Fruit fly (Drosophila melanogaster): ENCODE results near the gene CG5968.

- TF ChIP-seq usp (GFP tag; optimal IDR thresholded peaks at IDR 0.05) (no peak), CG8478 (optimal IDR thresholded peaks at IDR 0.05) (no peak), Dll (optimal IDR thresholded peaks at IDR 0.05) (no peak), EcR (GFP tag; optimal IDR thresholded peaks at IDR 0.05) (no peak), psq (optimal IDR thresholded peaks at IDR 0.05) (no peak), pan (optimal IDR thresholded peaks at IDR 0.05) (no peak)
Observed at dm6 chr2L:16591934-16592333, 42.2 kb upstream of the CG5968 start.
